Worm (Caenorhabditis elegans) whole organism, mixed stage, embryonic: ENCODE results near the gene nspb-2.

Experiments used
- bed-3 ChIP-seq: fragments of 200-800 bp; sonication (Bioruptor generic); optimal IDR thresholded peaks from 3 replicates; lab custom pipeline; 2018; ENCODE audit warnings: mild to moderate bottlenecking, missing genetic modification characterization, moderate library complexity, missing compliant biosample characterization
- ces-1 ChIP-seq: fragments of 150-350 bp; optimal IDR thresholded peaks from 2 replicates; lab custom pipeline; 2014; ENCODE audit warnings: missing biosample characterization, missing genetic modification reagents, missing genetic modification characterization
- ham-2 ChIP-seq: fragments of 200-800 bp; sonication (Bioruptor generic); optimal IDR thresholded peaks from 2 replicates; lab custom pipeline; 2018; ENCODE audit warnings: mild to moderate bottlenecking, missing genetic modification characterization, missing compliant biosample characterization
- hlh-1 ChIP-seq: fragments of 150-350 bp; optimal IDR thresholded peaks from 2 replicates; lab custom pipeline; 2014; ENCODE audit warnings: missing biosample characterization, missing genetic modification reagents, missing genetic modification characterization
- lin-13 ChIP-seq: fragments of 150-350 bp; optimal IDR thresholded peaks from 2 replicates; lab custom pipeline; 2014; ENCODE audit warnings: missing biosample characterization, missing genetic modification characterization
- mep-1 ChIP-seq: fragments of 150-350 bp; optimal IDR thresholded peaks from 2 replicates; lab custom pipeline; 2017; ENCODE audit warnings: missing biosample characterization, missing genetic modification reagents, missing genetic modification characterization, inconsistent platforms
- nhr-28 ChIP-seq: fragments of 150-350 bp; optimal IDR thresholded peaks from 2 replicates; lab custom pipeline; 2014; ENCODE audit warnings: missing biosample characterization, missing genetic modification characterization
- nhr-76 ChIP-seq: sonication (generic microtip); optimal IDR thresholded peaks from 2 replicates; lab custom pipeline; 2017; ENCODE audit warnings: missing biosample characterization, missing genetic modification characterization
- pha-4 ChIP-seq: fragments of 150-350 bp; optimal IDR thresholded peaks from 2 replicates; lab custom pipeline; 2018; ENCODE audit warnings: missing biosample characterization, missing genetic modification reagents, missing genetic modification characterization

DNA sequence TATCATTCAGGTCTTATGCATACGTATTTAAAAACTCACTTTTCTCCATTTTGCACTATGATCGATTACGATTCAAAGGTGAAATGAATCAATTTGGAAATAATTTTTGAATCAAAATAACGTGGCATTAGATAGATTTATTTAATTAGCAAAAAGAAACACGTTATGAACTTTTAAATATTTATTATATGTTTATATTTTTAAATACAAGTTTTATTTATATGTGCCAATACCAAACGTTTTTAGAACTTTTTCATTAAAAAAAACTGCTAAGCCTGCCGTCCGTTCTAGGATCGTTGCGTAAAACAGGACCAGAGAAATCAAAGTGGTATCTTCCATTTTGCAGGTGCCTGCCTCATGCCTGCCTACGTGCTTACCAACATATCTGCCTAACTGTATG is 5.8 kb downstream of the nspb-2 start, which contains the start of gene F38A5.6:
- TF ChIP-seq mep-1 (tag; lab: Kevin White, UChicago) (no peak), pha-4 (no peak), lin-13 (tag; lab: Kevin White, UChicago) (no peak), nhr-76 (tag; lab: Kevin White, UChicago) (no peak), ham-2 (no peak), bed-3 (GFP tag; lab: Kevin White, UChicago) (no peak), ces-1 (GFP tag; lab: Kevin White, UChicago) (no peak), hlh-1 (no peak), nhr-28 (tag; lab: Kevin White, UChicago) (no peak)
